Fruit fly (Drosophila melanogaster): Measurements from ENCODE around the gene Mnt.

- TF ChIP-seq CG17806 (tag; optimal IDR thresholded peaks at IDR 0.05) (no peak), CG8159 (tag; optimal IDR thresholded peaks at IDR 0.05) (no peak), Ets98B (GFP tag; IDR thresholded peaks at IDR 0.05) (no peak), D1 (tag; optimal IDR thresholded peaks at IDR 0.05) (no peak), fd96Ca (GFP tag; IDR thresholded peaks at IDR 0.05) (no peak), Pif1B (GFP tag; optimal IDR thresholded peaks at IDR 0.05) (no peak), CG4496 (GFP tag; IDR thresholded peaks at IDR 0.05) (0 out of 3 replicates have a peak, but pooled peaks have one; percentile 43), CG15710 (tag; optimal IDR thresholded peaks at IDR 0.05) (no peak), CG10348 (GFP tag; IDR thresholded peaks at IDR 0.05) (no peak), CG12605 (GFP tag; IDR thresholded peaks at IDR 0.05) (no peak), CG9948 (tag; optimal IDR thresholded peaks at IDR 0.05) (no peak), Pif1A (GFP tag; optimal IDR thresholded peaks at IDR 0.05) (no peak), CG14655 (GFP tag; optimal IDR thresholded peaks at IDR 0.05) (no peak)
Observed at dm6 chrX:3725047-3725446, 53.4 kb downstream of the Mnt start.

Data from whole organism, pupa.